ENCODE assay signal across 1 fruit fly cellular context in genomic region chr2L:5096761-5097160, dm6.
TF ChIP-seq lines count a peak whose summit lies in the region.

No protein-coding gene starts in this region.

TF ChIP-seq in whole organism, embryonic, 481 proteins besides CTCF, POLR2A, EP300 and RAD21 (continued from another document and continues in another):
- no peak for TF ChIP-seq CG30403 (GFP tag; optimal IDR thresholded peaks at IDR 0.05; lab: Kevin White, UChicago)
- TF ChIP-seq zfh1 (GFP tag; IDR thresholded peaks at IDR 0.05; lab: Robert Waterston, UW) = no peak
- TF ChIP-seq CG5180 (GFP tag; optimal IDR thresholded peaks at IDR 0.05; lab: Kevin White, UChicago) = peak; percentile 45
- TF ChIP-seq pum (GFP tag; optimal IDR thresholded peaks at IDR 0.05; lab: Kevin White, UChicago) = no peak
- no peak for TF ChIP-seq CG3847 (GFP tag; IDR thresholded peaks at IDR 0.05; lab: Robert Waterston, UW)
- no peak for TF ChIP-seq CG10654 (GFP tag; optimal IDR thresholded peaks at IDR 0.05; lab: Kevin White, UChicago)
- TF ChIP-seq E2f2 (GFP tag; IDR thresholded peaks at IDR 0.05; lab: Robert Waterston, UW) = no peak
- TF ChIP-seq CG1603 (tag; optimal IDR thresholded peaks at IDR 0.05; lab: Kevin White, UChicago) = no peak
- no peak for TF ChIP-seq CG11247 (GFP tag; IDR thresholded peaks at IDR 0.05; lab: Robert Waterston, UW)
- TF ChIP-seq sim (GFP tag; IDR thresholded peaks at IDR 0.05; lab: Robert Waterston, UW) = peak; percentile 55; the same call in 1 of the 2 replicates
- TF ChIP-seq sd (tag; optimal IDR thresholded peaks at IDR 0.05; lab: Kevin White, UChicago) = no peak
- TF ChIP-seq CG2889 (GFP tag; IDR thresholded peaks at IDR 0.05; lab: Robert Waterston, UW) = no peak
- TF ChIP-seq CG7271 (tag; optimal IDR thresholded peaks at IDR 0.05; lab: Kevin White, UChicago) = peak; percentile 15
- TF ChIP-seq CG7786 (GFP tag; optimal IDR thresholded peaks at IDR 0.05; lab: Kevin White, UChicago) = no peak
- TF ChIP-seq CG11398 (GFP tag; optimal IDR thresholded peaks at IDR 0.05; lab: Kevin White, UChicago) = no peak
- TF ChIP-seq cas (GFP tag; IDR thresholded peaks at IDR 0.05; lab: Robert Waterston, UW) = no peak
- TF ChIP-seq CG10267 (tag; optimal IDR thresholded peaks at IDR 0.05; lab: Kevin White, UChicago) = no peak
- no peak for TF ChIP-seq pita (GFP tag; optimal IDR thresholded peaks at IDR 0.05; lab: Kevin White, UChicago)
- no peak for TF ChIP-seq CG9876 (GFP tag; optimal IDR thresholded peaks at IDR 0.05; lab: Kevin White, UChicago)
- no peak for TF ChIP-seq CG9609 (GFP tag; optimal IDR thresholded peaks at IDR 0.05; lab: Kevin White, UChicago)
- no peak for TF ChIP-seq Dll (GFP tag; IDR thresholded peaks at IDR 0.05; lab: Robert Waterston, UW; ENCODE audit: partially characterized antibody)
- TF ChIP-seq CG9437 (GFP tag; optimal IDR thresholded peaks at IDR 0.05; lab: Kevin White, UChicago) = no peak
- no peak for TF ChIP-seq CG15696 (tag; optimal IDR thresholded peaks at IDR 0.05; lab: Kevin White, UChicago)
- no peak for TF ChIP-seq ara (GFP tag; IDR thresholded peaks at IDR 0.05; lab: Robert Waterston, UW)
- TF ChIP-seq Doc2 (GFP tag; IDR thresholded peaks at IDR 0.05; lab: Robert Waterston, UW) = no peak
- TF ChIP-seq Asciz (GFP tag; optimal IDR thresholded peaks at IDR 0.05; lab: Kevin White, UChicago) = peak; percentile 14
- TF ChIP-seq CG12071 (GFP tag; optimal IDR thresholded peaks at IDR 0.05; lab: Kevin White, UChicago) = peak; percentile 86
- no peak for TF ChIP-seq jumu (GFP tag; optimal IDR thresholded peaks at IDR 0.05; lab: Kevin White, UChicago)
- peak; percentile 40 for TF ChIP-seq NfI (GFP tag; optimal IDR thresholded peaks at IDR 0.05; lab: Kevin White, UChicago)
- no peak for TF ChIP-seq Bdp1 (GFP tag; optimal IDR thresholded peaks at IDR 0.05; lab: Kevin White, UChicago)
- TF ChIP-seq CG18011 (GFP tag; optimal IDR thresholded peaks at IDR 0.05; lab: Kevin White, UChicago) = no peak
- no peak for TF ChIP-seq crc (GFP tag; optimal IDR thresholded peaks at IDR 0.05; lab: Kevin White, UChicago)
- TF ChIP-seq CG9797 (GFP tag; optimal IDR thresholded peaks at IDR 0.05; lab: Kevin White, UChicago) = no peak
- TF ChIP-seq gfzf (GFP tag; optimal IDR thresholded peaks at IDR 0.05; lab: Kevin White, UChicago) = no peak
- TF ChIP-seq CG14965 (GFP tag; optimal IDR thresholded peaks at IDR 0.05; lab: Kevin White, UChicago; ENCODE audit: borderline replicate concordance) = no peak
- TF ChIP-seq Xrp1 (GFP tag; IDR thresholded peaks at IDR 0.05; lab: Robert Waterston, UW) = no peak
- no peak for TF ChIP-seq CG10959 (GFP tag; IDR thresholded peaks at IDR 0.05; lab: Robert Waterston, UW)
- TF ChIP-seq ham (GFP tag; IDR thresholded peaks at IDR 0.05; lab: Robert Waterston, UW) = no peak
- no peak for TF ChIP-seq pho (GFP tag; optimal IDR thresholded peaks at IDR 0.05; lab: Kevin White, UChicago)
- TF ChIP-seq Stat92E (GFP tag; optimal IDR thresholded peaks at IDR 0.05; lab: Kevin White, UChicago) = no peak
- TF ChIP-seq CG12236 (GFP tag; optimal IDR thresholded peaks at IDR 0.05; lab: Kevin White, UChicago) = no peak
- TF ChIP-seq CG6272 (GFP tag; IDR thresholded peaks at IDR 0.05; lab: Robert Waterston, UW) = no peak
- no peak for TF ChIP-seq phol (tag; optimal IDR thresholded peaks at IDR 0.05; lab: Kevin White, UChicago)
- TF ChIP-seq Ravus (GFP tag; IDR thresholded peaks at IDR 0.05; lab: Robert Waterston, UW) = no peak
- TF ChIP-seq CG13624 (GFP tag; optimal IDR thresholded peaks at IDR 0.05; lab: Kevin White, UChicago) = no peak
- peak; percentile 53 for TF ChIP-seq CG8359 (GFP tag; optimal IDR thresholded peaks at IDR 0.05; lab: Kevin White, UChicago; ENCODE audit: borderline replicate concordance)
- TF ChIP-seq knrl (GFP tag; IDR thresholded peaks at IDR 0.05; lab: Robert Waterston, UW; ENCODE audit: partially characterized antibody) = no peak
- TF ChIP-seq Chrac-16 (GFP tag; optimal IDR thresholded peaks at IDR 0.05; lab: Kevin White, UChicago) = no peak
- no peak for TF ChIP-seq ro (GFP tag; IDR thresholded peaks at IDR 0.05; lab: Robert Waterston, UW)
- TF ChIP-seq CG17568 (GFP tag; optimal IDR thresholded peaks at IDR 0.05; lab: Kevin White, UChicago) = peak; percentile 24
- TF ChIP-seq MTF-1 (GFP tag; optimal IDR thresholded peaks at IDR 0.05; lab: Kevin White, UChicago; ENCODE audit: borderline replicate concordance) = peak; percentile 63
- no peak for TF ChIP-seq HLH3B (GFP tag; IDR thresholded peaks at IDR 0.05; lab: Robert Waterston, UW)
- TF ChIP-seq eve (GFP tag; optimal IDR thresholded peaks at IDR 0.05; lab: Kevin White, UChicago) = no peak
- TF ChIP-seq ttk (GFP tag; IDR thresholded peaks at IDR 0.05; lab: Robert Waterston, UW) = no peak
- TF ChIP-seq Six4 (GFP tag; optimal IDR thresholded peaks at IDR 0.05; lab: Kevin White, UChicago) = no peak
- peak; percentile 7 for TF ChIP-seq CG12299 (tag; optimal IDR thresholded peaks at IDR 0.05; lab: Kevin White, UChicago)
- TF ChIP-seq CG17829 (tag; optimal IDR thresholded peaks at IDR 0.05; lab: Kevin White, UChicago) = no peak
- no peak for TF ChIP-seq hb (GFP tag; IDR thresholded peaks at IDR 0.05; lab: Robert Waterston, UW; ENCODE audit: partially characterized antibody)
- no peak for TF ChIP-seq CG13775 (GFP tag; optimal IDR thresholded peaks at IDR 0.05; lab: Kevin White, UChicago)
- 0 out of 2 replicates have a peak, but pooled peaks have one; percentile 41 for TF ChIP-seq CG16779 (GFP tag; IDR thresholded peaks at IDR 0.05; lab: Robert Waterston, UW)
- TF ChIP-seq Vsx1 (GFP tag; optimal IDR thresholded peaks at IDR 0.05; lab: Kevin White, UChicago) = no peak
- no peak for TF ChIP-seq CG14014 (GFP tag; IDR thresholded peaks at IDR 0.05; lab: Robert Waterston, UW)
- TF ChIP-seq h (optimal IDR thresholded peaks at IDR 0.05; lab: Kevin White, UChicago) = no peak
- no peak for TF ChIP-seq CG11085 (GFP tag; IDR thresholded peaks at IDR 0.05; lab: Robert Waterston, UW)
- no peak for TF ChIP-seq CG13123 (GFP tag; optimal IDR thresholded peaks at IDR 0.05; lab: Kevin White, UChicago)
- TF ChIP-seq grn (GFP tag; optimal IDR thresholded peaks at IDR 0.05; lab: Kevin White, UChicago) = no peak
- TF ChIP-seq crp (GFP tag; optimal IDR thresholded peaks at IDR 0.05; lab: Kevin White, UChicago) = no peak
- no peak for TF ChIP-seq gro (GFP tag; optimal IDR thresholded peaks at IDR 0.05; lab: Kevin White, UChicago)
- no peak for TF ChIP-seq CG10366 (GFP tag; IDR thresholded peaks at IDR 0.05; lab: Robert Waterston, UW)
- TF ChIP-seq ato (GFP tag; IDR thresholded peaks at IDR 0.05; lab: Robert Waterston, UW; ENCODE audit: partially characterized antibody) = no peak
- TF ChIP-seq CG14710 (tag; optimal IDR thresholded peaks at IDR 0.05; lab: Kevin White, UChicago) = no peak
- TF ChIP-seq CG30431 (GFP tag; optimal IDR thresholded peaks at IDR 0.05; lab: Kevin White, UChicago) = no peak
- no peak for TF ChIP-seq esg (GFP tag; conservative IDR thresholded peaks at IDR 0.05; lab: Robert Waterston, UW)
- TF ChIP-seq BtbVII (GFP tag; optimal IDR thresholded peaks at IDR 0.05; lab: Kevin White, UChicago) = peak; percentile 58
- TF ChIP-seq MESR4 (GFP tag; optimal IDR thresholded peaks at IDR 0.05; lab: Kevin White, UChicago) = no peak
- no peak for TF ChIP-seq cg (GFP tag; optimal IDR thresholded peaks at IDR 0.05; lab: Kevin White, UChicago)
- TF ChIP-seq H2.0 (GFP tag; IDR thresholded peaks at IDR 0.05; lab: Robert Waterston, UW) = no peak
- TF ChIP-seq Dad (GFP tag; optimal IDR thresholded peaks at IDR 0.05; lab: Kevin White, UChicago) = no peak
- TF ChIP-seq HLH4C (GFP tag; IDR thresholded peaks at IDR 0.05; lab: Robert Waterston, UW; ENCODE audit: partially characterized antibody) = no peak
- no peak for TF ChIP-seq tin (GFP tag; optimal IDR thresholded peaks at IDR 0.05; lab: Kevin White, UChicago)
- TF ChIP-seq seq (GFP tag; IDR thresholded peaks at IDR 0.05; lab: Robert Waterston, UW) = no peak; the same call in 1 of the 2 replicates
- TF ChIP-seq CG15011 (GFP tag; optimal IDR thresholded peaks at IDR 0.05; lab: Kevin White, UChicago) = no peak
- no peak; the same call in 1 of the 2 replicates for TF ChIP-seq CG31441 (GFP tag; IDR thresholded peaks at IDR 0.05; lab: Robert Waterston, UW)
- TF ChIP-seq NC2α (GFP tag; optimal IDR thresholded peaks at IDR 0.05; lab: Kevin White, UChicago) = no peak
- TF ChIP-seq CG14441 (GFP tag; IDR thresholded peaks at IDR 0.05; lab: Robert Waterston, UW) = no peak
- no peak for TF ChIP-seq zen (tag; optimal IDR thresholded peaks at IDR 0.05; lab: Kevin White, UChicago)
- TF ChIP-seq pros (GFP tag; optimal IDR thresholded peaks at IDR 0.05; lab: Kevin White, UChicago) = no peak
- peak; percentile 81 for TF ChIP-seq CG6854 (GFP tag; optimal IDR thresholded peaks at IDR 0.05; lab: Kevin White, UChicago)
- no peak for TF ChIP-seq CG31224 (GFP tag; IDR thresholded peaks at IDR 0.05; lab: Robert Waterston, UW)
- TF ChIP-seq lmd (GFP tag; IDR thresholded peaks at IDR 0.05; lab: Robert Waterston, UW) = no peak
- no peak for TF ChIP-seq Sox100B (GFP tag; optimal IDR thresholded peaks at IDR 0.05; lab: Kevin White, UChicago)
- TF ChIP-seq CG32772 (GFP tag; IDR thresholded peaks at IDR 0.05; lab: Robert Waterston, UW) = no peak
- TF ChIP-seq CG4617 (GFP tag; optimal IDR thresholded peaks at IDR 0.05; lab: Kevin White, UChicago; ENCODE audit: borderline replicate concordance) = no peak
- TF ChIP-seq Trl (optimal IDR thresholded peaks at IDR 0.05; lab: Kevin White, UChicago) = peak; percentile 33 to 34
- TF ChIP-seq Trl (GFP tag; optimal IDR thresholded peaks at IDR 0.05; lab: Kevin White, UChicago) = peak; percentile 23
- no peak for TF ChIP-seq CG4820 (GFP tag; optimal IDR thresholded peaks at IDR 0.05; lab: Kevin White, UChicago)
- no peak for TF ChIP-seq dysf (GFP tag; IDR thresholded peaks at IDR 0.05; lab: Robert Waterston, UW)
- peak; percentile 15 for TF ChIP-seq Fer3 (tag; optimal IDR thresholded peaks at IDR 0.05; lab: Kevin White, UChicago)
- no peak for TF ChIP-seq CG7963 (GFP tag; IDR thresholded peaks at IDR 0.05; lab: Robert Waterston, UW; ENCODE audit: partially characterized antibody)
- TF ChIP-seq zf30C (GFP tag; optimal IDR thresholded peaks at IDR 0.05; lab: Kevin White, UChicago) = no peak
- TF ChIP-seq CG6813 (GFP tag; optimal IDR thresholded peaks at IDR 0.05; lab: Kevin White, UChicago) = peak; percentile 89
- TF ChIP-seq mirr (GFP tag; optimal IDR thresholded peaks at IDR 0.05; lab: Kevin White, UChicago) = peak; percentile 75
- no peak for TF ChIP-seq CG15479 (GFP tag; optimal IDR thresholded peaks at IDR 0.05; lab: Kevin White, UChicago)
- TF ChIP-seq sr (GFP tag; IDR thresholded peaks at IDR 0.05; lab: Robert Waterston, UW) = no peak
- no peak for TF ChIP-seq twi (tag; optimal IDR thresholded peaks at IDR 0.05; lab: Kevin White, UChicago)
- TF ChIP-seq Eip74EF (GFP tag; optimal IDR thresholded peaks at IDR 0.05; lab: Kevin White, UChicago) = no peak
- TF ChIP-seq CG2116 (GFP tag; optimal IDR thresholded peaks at IDR 0.05; lab: Kevin White, UChicago) = no peak
- TF ChIP-seq HmgD (GFP tag; optimal IDR thresholded peaks at IDR 0.05; lab: Kevin White, UChicago) = no peak
- peak; percentile 53 for TF ChIP-seq nerfin-1 (tag; optimal IDR thresholded peaks at IDR 0.05; lab: Kevin White, UChicago)
- no peak for TF ChIP-seq Optix (GFP tag; IDR thresholded peaks at IDR 0.05; lab: Robert Waterston, UW)
- no peak for TF ChIP-seq Pdp1 (GFP tag; optimal IDR thresholded peaks at IDR 0.05; lab: Kevin White, UChicago)
- TF ChIP-seq prd (optimal IDR thresholded peaks at IDR 0.05; lab: Kevin White, UChicago) = no peak
- TF ChIP-seq prd (GFP tag; IDR thresholded peaks at IDR 0.05; lab: Robert Waterston, UW) = no peak
- TF ChIP-seq CG7357 (GFP tag; IDR thresholded peaks at IDR 0.05; lab: Robert Waterston, UW) = no peak
- peak; percentile 24 for TF ChIP-seq unpg (GFP tag; optimal IDR thresholded peaks at IDR 0.05; lab: Kevin White, UChicago)
- no peak for TF ChIP-seq Jarid2 (GFP tag; optimal IDR thresholded peaks at IDR 0.05; lab: Kevin White, UChicago)
- no peak for TF ChIP-seq CG15073 (GFP tag; optimal IDR thresholded peaks at IDR 0.05; lab: Kevin White, UChicago)
- no peak for TF ChIP-seq Kr (GFP tag; optimal IDR thresholded peaks at IDR 0.05; lab: Kevin White, UChicago)
- TF ChIP-seq abd-A (tag; optimal IDR thresholded peaks at IDR 0.05; lab: Kevin White, UChicago) = no peak
- TF ChIP-seq CG7928 (GFP tag; optimal IDR thresholded peaks at IDR 0.05; lab: Kevin White, UChicago) = no peak
- TF ChIP-seq gt (GFP tag; IDR thresholded peaks at IDR 0.05; lab: Robert Waterston, UW) = no peak
- TF ChIP-seq tup (GFP tag; optimal IDR thresholded peaks at IDR 0.05; lab: Kevin White, UChicago) = no peak
- TF ChIP-seq CG4360 (GFP tag; IDR thresholded peaks at IDR 0.05; lab: Robert Waterston, UW) = 0 out of 2 replicates have a peak, but pooled peaks have one; percentile 25
- no peak for TF ChIP-seq Bteb2 (GFP tag; optimal IDR thresholded peaks at IDR 0.05; lab: Kevin White, UChicago)
- no peak for TF ChIP-seq p53 (GFP tag; optimal IDR thresholded peaks at IDR 0.05; lab: Kevin White, UChicago)
- TF ChIP-seq insv (GFP tag; optimal IDR thresholded peaks at IDR 0.05; lab: Kevin White, UChicago) = no peak
- no peak for TF ChIP-seq sens (GFP tag; lab: Kevin White, UChicago)
- no peak for TF ChIP-seq CG5245 (GFP tag; optimal IDR thresholded peaks at IDR 0.05; lab: Kevin White, UChicago)
- no peak; the same call in 2 of the 3 replicates for TF ChIP-seq B-H1 (GFP tag; IDR thresholded peaks at IDR 0.05; lab: Robert Waterston, UW)
- no peak for TF ChIP-seq CG8924 (tag; optimal IDR thresholded peaks at IDR 0.05; lab: Kevin White, UChicago)
- no peak for TF ChIP-seq dmrt11E (tag; optimal IDR thresholded peaks at IDR 0.05; lab: Kevin White, UChicago)
- no peak for TF ChIP-seq Lhr (GFP tag; optimal IDR thresholded peaks at IDR 0.05; lab: Kevin White, UChicago)
- TF ChIP-seq sna (GFP tag; IDR thresholded peaks at IDR 0.05; lab: Robert Waterston, UW; ENCODE audit: partially characterized antibody) = no peak
- peak; percentile 85 for TF ChIP-seq CG6765 (GFP tag; optimal IDR thresholded peaks at IDR 0.05; lab: Kevin White, UChicago)
- no peak for TF ChIP-seq CG9817 (tag; optimal IDR thresholded peaks at IDR 0.05; lab: Kevin White, UChicago)
- no peak for TF ChIP-seq dm (GFP tag; optimal IDR thresholded peaks at IDR 0.05; lab: Kevin White, UChicago)
- TF ChIP-seq jigr1 (GFP tag; IDR thresholded peaks at IDR 0.05; lab: Robert Waterston, UW) = no peak
- no peak for TF ChIP-seq ftz-f1 (GFP tag; optimal IDR thresholded peaks at IDR 0.05; lab: Kevin White, UChicago)
